Worm (Caenorhabditis elegans) whole organism, late embryonic: ENCODE measurements around the gene ncr-2.
A peak's percentile ranks its signal among the peaks of the same experiment; 100 is the strongest.

Experiments used
- F13H6.1 ChIP-seq: sonication (generic microtip); optimal IDR thresholded peaks from 2 replicates; lab custom pipeline; 2016; ENCODE audit warnings: missing genetic modification characterization, missing compliant biosample characterization
- T23F11.4 ChIP-seq: fragments of 200-800 bp; sonication (Bioruptor generic); optimal IDR thresholded peaks from 2 replicates; lab custom pipeline; 2018; ENCODE audit warnings: mild to moderate bottlenecking, missing genetic modification characterization, missing compliant biosample characterization
- ahr-1 ChIP-seq: sonication (generic microtip); optimal IDR thresholded peaks from 2 replicates; lab custom pipeline; 2016; ENCODE audit warnings: missing genetic modification characterization, missing compliant biosample characterization
- ceh-14 ChIP-seq: sonication (generic microtip); optimal IDR thresholded peaks from 2 replicates; lab custom pipeline; 2016; ENCODE audit warnings: missing genotype, missing genetic modification characterization, missing compliant biosample characterization
- ceh-18 ChIP-seq: sonication (generic microtip); optimal IDR thresholded peaks from 2 replicates; lab custom pipeline; 2016; ENCODE audit warnings: missing genetic modification characterization, missing compliant biosample characterization
- ceh-22 ChIP-seq: sonication (generic microtip); optimal IDR thresholded peaks from 2 replicates; lab custom pipeline; 2017; ENCODE audit warnings: missing biosample characterization, missing genetic modification characterization
- ceh-24 ChIP-seq: sonication (generic microtip); optimal IDR thresholded peaks from 2 replicates; lab custom pipeline; 2016; ENCODE audit warnings: mild to moderate bottlenecking, missing genetic modification characterization, missing compliant biosample characterization
- ceh-31 ChIP-seq: sonication (generic microtip); optimal IDR thresholded peaks from 2 replicates; lab custom pipeline; 2016; ENCODE audit warnings: missing genetic modification characterization, missing compliant biosample characterization
- ceh-34 ChIP-seq: sonication (generic microtip); optimal IDR thresholded peaks from 2 replicates; lab custom pipeline; 2016; ENCODE audit warnings: mild to moderate bottlenecking, missing genetic modification characterization, missing compliant biosample characterization
- ceh-45 ChIP-seq: fragments of 200-800 bp; sonication (Bioruptor generic); IDR thresholded peaks from 2 replicates; pipeline ENCODE4 v1.3.6; 2022; ENCODE audit warnings: missing genetic modification reagents, missing genetic modification characterization, missing compliant biosample characterization
- ceh-48 ChIP-seq: sonication (generic microtip); optimal IDR thresholded peaks from 2 replicates; lab custom pipeline; 2016; ENCODE audit warnings: missing genetic modification characterization, inconsistent platforms, missing compliant biosample characterization
- ceh-9 ChIP-seq: sonication (generic microtip); optimal IDR thresholded peaks from 2 replicates; lab custom pipeline; 2016; ENCODE audit warnings: mild to moderate bottlenecking, missing genetic modification characterization, inconsistent platforms, missing compliant biosample characterization
- che-1 ChIP-seq: sonication (generic microtip); optimal IDR thresholded peaks from 2 replicates; lab custom pipeline; 2016; ENCODE audit warnings: mild to moderate bottlenecking, missing genetic modification characterization, missing compliant biosample characterization
- dmd-4 ChIP-seq: sonication (generic microtip); optimal IDR thresholded peaks from 2 replicates; lab custom pipeline; 2016; ENCODE audit warnings: borderline replicate concordance, missing genetic modification characterization, missing compliant biosample characterization
- eyg-1 ChIP-seq: sonication (generic microtip); optimal IDR thresholded peaks from 2 replicates; lab custom pipeline; 2016; ENCODE audit warnings: missing genotype, missing genetic modification characterization, missing compliant biosample characterization
- fax-1 ChIP-seq: sonication (generic microtip); optimal IDR thresholded peaks from 2 replicates; lab custom pipeline; 2016; ENCODE audit warnings: missing genotype, missing genetic modification characterization, missing compliant biosample characterization
- fkh-10 ChIP-seq: fragments of 150-350 bp; optimal IDR thresholded peaks from 2 replicates; lab custom pipeline; 2014; ENCODE audit warnings: missing biosample characterization, missing genetic modification reagents, missing genetic modification characterization
- fkh-6 ChIP-seq: sonication (generic microtip); optimal IDR thresholded peaks from 2 replicates; lab custom pipeline; 2016; ENCODE audit warnings: missing genetic modification characterization, missing compliant biosample characterization
- hlh-30 ChIP-seq: sonication (generic microtip); optimal IDR thresholded peaks from 2 replicates; lab custom pipeline; 2017; ENCODE audit warnings: antibody characterized with exemption, missing genetic modification characterization, missing compliant biosample characterization; ENCODE audit not compliant: insufficient read depth
- lin-11 ChIP-seq: fragments of 200-800 bp; sonication (Bioruptor generic); optimal IDR thresholded peaks from 2 replicates; lab custom pipeline; 2018; ENCODE audit warnings: mild to moderate bottlenecking, missing genetic modification characterization, missing compliant biosample characterization
- madf-2 ChIP-seq: sonication (generic microtip); optimal IDR thresholded peaks from 2 replicates; lab custom pipeline; 2017; ENCODE audit warnings: missing genetic modification characterization, missing compliant biosample characterization
- nfya-1 ChIP-seq: sonication (generic microtip); optimal IDR thresholded peaks from 2 replicates; lab custom pipeline; 2017; ENCODE audit warnings: missing genetic modification characterization, mild to moderate bottlenecking, missing compliant biosample characterization, antibody characterized with exemption, moderate library complexity
- pax-1 ChIP-seq: fragments of 150-350 bp; optimal IDR thresholded peaks from 2 replicates; lab custom pipeline; 2014; ENCODE audit warnings: missing biosample characterization, missing genetic modification characterization
- pha-4 ChIP-seq: fragments of 150-350 bp; optimal IDR thresholded peaks from 2 replicates; lab custom pipeline; 2018; ENCODE audit warnings: missing biosample characterization, missing genetic modification reagents, missing genetic modification characterization
- pqm-1 ChIP-seq: sonication (generic microtip); optimal IDR thresholded peaks from 2 replicates; lab custom pipeline; 2016; ENCODE audit warnings: missing genetic modification characterization, missing compliant biosample characterization
- pros-1 ChIP-seq: fragments of 150-350 bp; optimal IDR thresholded peaks from 2 replicates; lab custom pipeline; 2014; ENCODE audit warnings: missing biosample characterization, missing genetic modification reagents, missing genetic modification characterization
- rnt-1 ChIP-seq: sonication (generic microtip); optimal IDR thresholded peaks from 2 replicates; lab custom pipeline; 2016; ENCODE audit warnings: missing genetic modification characterization, missing compliant biosample characterization
- sdc-2 ChIP-seq: sonication (generic microtip); optimal IDR thresholded peaks from 2 replicates; lab custom pipeline; 2016; ENCODE audit warnings: missing genotype, missing genetic modification characterization, missing compliant biosample characterization
- sox-2 ChIP-seq: fragments of 200-800 bp; sonication (Bioruptor generic); IDR thresholded peaks from 2 replicates; pipeline ENCODE4 v1.3.6; 2022; ENCODE audit warnings: missing genetic modification reagents, missing genetic modification characterization, missing compliant biosample characterization
- sox-4 ChIP-seq: sonication (generic microtip); optimal IDR thresholded peaks from 2 replicates; lab custom pipeline; 2017; ENCODE audit warnings: mild to moderate bottlenecking, missing genetic modification characterization, inconsistent platforms, missing compliant biosample characterization
- syd-9 ChIP-seq: sonication (generic microtip); optimal IDR thresholded peaks from 2 replicates; lab custom pipeline; 2016; ENCODE audit warnings: mild to moderate bottlenecking, missing genetic modification characterization, moderate library complexity, missing compliant biosample characterization
- tbx-2 ChIP-seq: sonication (generic microtip); optimal IDR thresholded peaks from 2 replicates; lab custom pipeline; 2016; ENCODE audit warnings: missing genetic modification characterization, missing compliant biosample characterization
- tbx-7 ChIP-seq: sonication (generic microtip); optimal IDR thresholded peaks from 2 replicates; lab custom pipeline; 2016; ENCODE audit warnings: missing genotype, missing genetic modification characterization, missing compliant biosample characterization
- ttx-3 ChIP-seq: sonication (generic microtip); optimal IDR thresholded peaks from 2 replicates; lab custom pipeline; 2016; ENCODE audit warnings: missing genetic modification reagents, missing genetic modification characterization, missing compliant biosample characterization
- unc-3 ChIP-seq, 2 experiments: fragments of 200-800 bp in 1 of 2; sonication (Bioruptor generic) in 1 of 2; sonication (generic microtip) in 1 of 2; conservative IDR thresholded peaks in 1 of 2; optimal IDR thresholded peaks in 1 of 2; 2 replicates each; pipeline versions ENCODE4 v1.3.6 to Lab custom; 2016 to 2022; ENCODE audit warnings: missing compliant biosample characterization in 2 of 2, missing genetic modification characterization in 2 of 2, missing genetic modification reagents in 1 of 2
- unc-42 ChIP-seq: sonication (generic microtip); optimal IDR thresholded peaks from 2 replicates; lab custom pipeline; 2016; ENCODE audit warnings: missing genotype, missing genetic modification characterization, missing compliant biosample characterization
- unc-55 ChIP-seq: sonication (generic microtip); optimal IDR thresholded peaks from 2 replicates; lab custom pipeline; 2017; ENCODE audit warnings: missing biosample characterization, missing genetic modification reagents, missing genetic modification characterization
- unc-86 ChIP-seq: sonication (generic microtip); optimal IDR thresholded peaks from 2 replicates; lab custom pipeline; 2016; ENCODE audit warnings: missing genetic modification characterization, missing compliant biosample characterization
- zip-5 ChIP-seq: sonication (generic microtip); optimal IDR thresholded peaks from 2 replicates; lab custom pipeline; 2016; ENCODE audit warnings: missing genetic modification characterization, missing compliant biosample characterization
- ztf-16 ChIP-seq: sonication (generic microtip); optimal IDR thresholded peaks from 2 replicates; lab custom pipeline; 2017; ENCODE audit warnings: missing genetic modification characterization, missing compliant biosample characterization

ncr-2 gene

DNA sequence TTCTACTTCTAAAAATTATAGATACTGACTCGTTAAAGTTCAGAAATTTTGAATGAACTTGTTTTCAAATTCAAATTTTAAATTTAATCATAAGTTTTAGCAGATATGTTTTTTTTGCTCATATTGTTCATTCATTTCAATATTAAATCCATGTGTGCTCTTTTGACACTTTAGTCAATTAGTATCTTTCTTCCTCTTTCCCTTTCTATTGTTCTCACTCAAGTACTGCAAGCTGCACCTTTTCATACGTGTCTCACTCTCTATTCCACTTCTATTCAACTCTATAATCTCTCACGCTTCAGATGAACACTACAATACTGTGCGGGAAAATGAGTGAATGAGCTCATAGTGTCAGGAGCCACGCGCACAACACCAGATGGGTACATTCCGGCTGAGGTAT lies 40.2 kb upstream of the ncr-2 start, which contains the start of gene C30A5.16:
TSS of gene C30A5.16 (plus strand) at position 301 of the 400 bp plus-strand sequence.
- TF ChIP-seq ttx-3 (tag; lab: Kevin White, UChicago) (no peak), sox-2 (GFP tag; lab: Robert Waterston, UW) (peak; percentile 24), T23F11.4 (GFP tag; lab: Kevin White, UChicago) (no peak), ceh-31 (tag; lab: Kevin White, UChicago) (peak; percentile 75)
- TF ChIP-seq, all 69 proteins: peak for 2

DNA sequence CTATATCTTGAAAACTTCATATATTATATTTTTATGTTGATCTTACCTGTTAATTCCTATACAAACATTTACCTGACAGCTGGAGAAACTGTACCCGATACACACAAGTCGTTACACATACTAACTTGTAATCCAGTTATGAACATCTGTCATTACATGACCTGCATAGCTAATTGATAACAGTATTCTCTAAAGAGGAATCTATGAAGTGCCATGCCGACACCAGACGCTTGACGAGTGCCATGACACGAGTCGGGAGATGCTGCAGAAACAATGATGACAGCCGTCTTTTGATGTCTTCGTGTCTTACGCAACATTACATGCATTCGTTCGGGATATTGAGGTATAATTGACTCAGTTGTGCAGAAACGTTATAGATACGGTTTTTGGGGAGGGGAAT lies 38.1 kb upstream of the ncr-2 start:
- TF ChIP-seq syd-9 (tag; lab: Kevin White, UChicago) (no peak), unc-86 (tag; lab: Kevin White, UChicago) (peak; percentile 38)

DNA sequence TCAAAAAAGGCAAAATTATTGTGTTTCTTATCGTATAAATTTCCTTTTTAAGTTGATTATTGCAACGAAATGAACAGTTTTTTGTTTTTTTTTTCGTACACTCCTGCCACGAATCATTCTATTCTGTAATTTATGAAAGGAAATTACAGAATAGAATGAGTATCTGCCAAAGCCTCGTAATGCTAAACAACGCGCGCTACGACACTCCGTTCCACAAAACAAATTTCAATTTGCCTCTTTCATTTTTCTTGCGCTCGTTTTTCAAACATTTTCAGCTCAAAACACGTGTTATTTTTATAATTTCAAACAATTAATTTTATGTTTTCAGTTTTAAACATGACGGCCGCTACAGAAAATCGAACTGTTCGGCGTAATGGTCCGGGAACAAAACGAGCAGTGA lies 33.4 kb upstream of the ncr-2 start, which contains the start of gene mob-4:
TSS of gene mob-4 (plus strand) at position 329 of the 400 bp plus-strand sequence.
- no peak for TF ChIP-seq che-1 (tag; lab: Kevin White, UChicago)
- TF ChIP-seq unc-42: no peak
- no peak for TF ChIP-seq unc-3 (GFP tag; conservative IDR thresholded peaks at IDR 0.05; lab: Robert Waterston, UW)
- no peak for TF ChIP-seq unc-3 (tag; optimal IDR thresholded peaks at IDR 0.05; lab: Kevin White, UChicago)
- no peak for TF ChIP-seq fkh-10
- no peak for TF ChIP-seq tbx-2 (tag; lab: Kevin White, UChicago)
- TF ChIP-seq unc-55 (GFP tag; lab: Kevin White, UChicago): no peak
- TF ChIP-seq ceh-45: no peak
- no peak for TF ChIP-seq eyg-1 (tag; lab: Kevin White, UChicago)
- no peak for TF ChIP-seq ceh-48 (tag; lab: Kevin White, UChicago)
- no peak for TF ChIP-seq ceh-31 (tag; lab: Kevin White, UChicago)
- TF ChIP-seq ahr-1 (tag; lab: Kevin White, UChicago): no peak
- no peak for TF ChIP-seq madf-2
- TF ChIP-seq ceh-22 (tag; lab: Kevin White, UChicago): no peak
- TF ChIP-seq ceh-14 (tag; lab: Kevin White, UChicago): no peak
- no peak for TF ChIP-seq ztf-16 (tag; lab: Kevin White, UChicago)
- TF ChIP-seq pros-1 (tag; lab: Kevin White, UChicago): no peak

DNA sequence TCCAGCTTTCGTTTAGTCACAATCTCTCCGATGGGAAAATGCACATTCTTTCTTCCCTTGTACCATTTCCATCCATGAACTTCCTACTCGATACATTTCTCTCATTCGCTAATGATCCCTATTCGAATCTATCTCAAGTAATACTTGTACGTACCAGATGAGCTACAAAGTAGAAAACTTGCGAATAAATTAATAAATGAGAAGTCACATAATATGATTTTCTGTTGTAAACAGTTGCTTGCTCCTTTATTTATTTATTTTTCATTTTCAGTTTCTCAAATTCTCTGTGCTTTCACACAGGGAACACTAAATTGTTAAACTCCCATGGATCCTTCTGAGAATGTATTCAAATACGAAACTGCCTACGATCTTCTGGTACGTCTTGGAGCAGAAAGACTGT lies 32.0 kb upstream of the ncr-2 start, which contains the start of gene rfs-1:
TSS of gene rfs-1 (plus strand) at position 301 of the 400 bp plus-strand sequence.
- no peak for TF ChIP-seq ceh-9 (tag; lab: Kevin White, UChicago)
- TF ChIP-seq sdc-2: no peak
- no peak for TF ChIP-seq sox-4 (tag; lab: Kevin White, UChicago)
- no peak for TF ChIP-seq che-1 (tag; lab: Kevin White, UChicago)
- no peak for TF ChIP-seq unc-3 (GFP tag; conservative IDR thresholded peaks at IDR 0.05; lab: Robert Waterston, UW)
- no peak for TF ChIP-seq unc-3 (tag; optimal IDR thresholded peaks at IDR 0.05; lab: Kevin White, UChicago)
- TF ChIP-seq sox-2 (GFP tag; lab: Robert Waterston, UW): no peak
- no peak for TF ChIP-seq hlh-30 (tag; lab: Kevin White, UChicago)
- no peak for TF ChIP-seq fkh-6 (tag; lab: Kevin White, UChicago)
- no peak for TF ChIP-seq pax-1 (tag; lab: Kevin White, UChicago)
- TF ChIP-seq ttx-3 (tag; lab: Kevin White, UChicago): no peak
- no peak for TF ChIP-seq tbx-7 (tag; lab: Kevin White, UChicago)
- no peak for TF ChIP-seq nfya-1 (tag; lab: Kevin White, UChicago)
- TF ChIP-seq pqm-1: no peak
- TF ChIP-seq pha-4: no peak
- no peak for TF ChIP-seq zip-5 (tag; lab: Kevin White, UChicago)
- no peak for TF ChIP-seq ahr-1 (tag; lab: Kevin White, UChicago)
- no peak for TF ChIP-seq ceh-24

DNA sequence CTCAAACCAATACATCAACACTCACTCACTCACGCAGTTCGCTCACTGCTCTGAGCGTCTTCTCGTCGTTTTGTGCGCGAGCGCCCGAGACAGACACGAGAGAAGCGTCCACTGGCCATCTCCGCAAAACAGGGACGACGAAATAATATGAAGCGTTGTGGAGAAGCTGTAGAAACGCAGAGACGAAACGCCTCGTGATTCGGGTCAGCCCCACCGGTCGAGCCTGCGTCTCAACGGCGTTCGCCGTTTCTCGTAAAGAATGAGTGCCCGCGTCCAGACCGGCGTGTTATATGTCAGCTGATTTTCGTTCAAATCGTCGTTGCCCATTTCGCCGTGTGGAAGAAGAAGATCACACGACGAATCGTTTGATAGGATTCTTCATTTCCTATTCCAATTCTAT lies 30.6 kb upstream of the ncr-2 start, which contains the start of gene fbxl-1:
TSS of gene fbxl-1 (plus strand) at position 320 of the 400 bp plus-strand sequence.
- TF ChIP-seq lin-11 (tag; lab: Kevin White, UChicago) (no peak), ceh-18 (tag; lab: Kevin White, UChicago) (peak; percentile 57), ztf-16 (tag; lab: Kevin White, UChicago) (peak; percentile 16), unc-42 (peak; percentile 1), hlh-30 (tag; lab: Kevin White, UChicago) (peak; percentile 95), unc-55 (GFP tag; lab: Kevin White, UChicago) (peak; percentile 77), ceh-31 (tag; lab: Kevin White, UChicago) (peak; percentile 58), madf-2 (no peak), dmd-4 (tag; lab: Kevin White, UChicago) (no peak), fax-1 (tag; lab: Kevin White, UChicago) (no peak), rnt-1 (tag; lab: Kevin White, UChicago) (peak; percentile 57), F13H6.1 (peak; percentile 13), ceh-14 (tag; lab: Kevin White, UChicago) (peak; percentile 13), tbx-2 (tag; lab: Kevin White, UChicago) (peak; percentile 66), nfya-1 (tag; lab: Kevin White, UChicago) (peak; percentile 52), ceh-34 (tag; lab: Kevin White, UChicago) (peak; percentile 73)
- TF ChIP-seq, all 69 proteins: peak for 12
